Fruit fly (Drosophila melanogaster) whole organism, embryonic: ENCODE data around the gene CG43638.
A peak's percentile ranks its signal among the peaks of the same experiment; 100 is the strongest.

Experiments used
- Abd-B ChIP-seq: fragments of 200-800 bp; sonication (Bioruptor generic); optimal IDR thresholded peaks from 2 replicates; lab custom pipeline; 2018; ENCODE audit warnings: missing biosample characterization, mild to moderate bottlenecking, missing genetic modification characterization, moderate library complexity
- B-H2 ChIP-seq: fragments of 200-800 bp; sonication (Bioruptor generic); optimal IDR thresholded peaks from 2 replicates; lab custom pipeline; 2018; ENCODE audit warnings: missing biosample characterization, mild to moderate bottlenecking, missing genetic modification characterization
- CG10959 ChIP-seq: fragments of 200-800 bp; sonication (Bioruptor generic); IDR thresholded peaks from 2 replicates; pipeline ENCODE4 v1.3.6; 2022; ENCODE audit warnings: missing biosample characterization, missing genetic modification characterization
- CG10979 ChIP-seq: fragments of 200-800 bp; sonication (Bioruptor generic); optimal IDR thresholded peaks from 2 replicates; lab custom pipeline; 2018; ENCODE audit warnings: missing biosample characterization, mild to moderate bottlenecking, missing genetic modification characterization, moderate library complexity
- CG11398 ChIP-seq: fragments of 200-800 bp; sonication (Bioruptor generic); optimal IDR thresholded peaks from 2 replicates; lab custom pipeline; 2016; ENCODE audit warnings: missing biosample characterization, missing genetic modification characterization
- CG15479 ChIP-seq: fragments of 200-800 bp; sonication (Bioruptor generic); optimal IDR thresholded peaks from 3 replicates; lab custom pipeline; 2019; ENCODE audit warnings: missing biosample characterization, mild to moderate bottlenecking, missing genetic modification characterization, moderate library complexity
- CG1647 ChIP-seq: fragments of 200-800 bp; sonication (Bioruptor generic); optimal IDR thresholded peaks from 3 replicates; lab custom pipeline; 2016; ENCODE audit warnings: missing biosample characterization, missing genetic modification characterization
- CG16815 ChIP-seq: fragments of 200-800 bp; sonication (Bioruptor generic); optimal IDR thresholded peaks from 3 replicates; lab custom pipeline; 2017; ENCODE audit warnings: missing biosample characterization, mild to moderate bottlenecking, missing genetic modification characterization
- CG16863 ChIP-seq: fragments of 200-800 bp; sonication (Bioruptor generic); optimal IDR thresholded peaks from 3 replicates; lab custom pipeline; 2016; ENCODE audit warnings: missing biosample characterization, missing genetic modification characterization
- CG2120 ChIP-seq: fragments of 200-800 bp; sonication (Bioruptor generic); optimal IDR thresholded peaks from 3 replicates; lab custom pipeline; 2016; ENCODE audit warnings: missing biosample characterization, missing genetic modification characterization
- CG2678 ChIP-seq: fragments of 200-800 bp; sonication (Bioruptor generic); optimal IDR thresholded peaks from 3 replicates; lab custom pipeline; 2019; ENCODE audit warnings: missing biosample characterization, mild to moderate bottlenecking, missing genetic modification characterization, moderate library complexity
- CG32532 ChIP-seq: fragments of 200-800 bp; sonication (Bioruptor generic); IDR thresholded peaks from 2 replicates; pipeline ENCODE4 v1.3.6; 2022; ENCODE audit warnings: missing biosample characterization, missing genetic modification characterization
- CG3281 ChIP-seq: fragments of 200-800 bp; sonication (Bioruptor generic); optimal IDR thresholded peaks from 3 replicates; lab custom pipeline; 2017; ENCODE audit warnings: missing biosample characterization, mild to moderate bottlenecking, missing genetic modification characterization
- CG6654 ChIP-seq: fragments of 200-800 bp; sonication (Bioruptor generic); optimal IDR thresholded peaks from 2 replicates; lab custom pipeline; 2017; ENCODE audit warnings: missing biosample characterization, mild to moderate bottlenecking, missing genetic modification characterization
- CG7357 ChIP-seq: fragments of 200-800 bp; sonication (Bioruptor generic); IDR thresholded peaks from 3 replicates; pipeline ENCODE4 v1.3.6; 2022; ENCODE audit warnings: missing biosample characterization, missing genetic modification characterization
- CG8281 ChIP-seq: fragments of 200-800 bp; sonication (Bioruptor generic); optimal IDR thresholded peaks from 2 replicates; lab custom pipeline; 2018; ENCODE audit warnings: missing biosample characterization, mild to moderate bottlenecking, missing genetic modification characterization, moderate library complexity
- CHES-1-like ChIP-seq: fragments of 200-800 bp; sonication (Bioruptor generic); optimal IDR thresholded peaks from 2 replicates; lab custom pipeline; 2016; ENCODE audit warnings: missing biosample characterization, missing genetic modification characterization
- CkIIα-i1 ChIP-seq: fragments of 200-800 bp; sonication (Bioruptor generic); IDR thresholded peaks from 2 replicates; pipeline ENCODE4 v1.3.6; 2022; ENCODE audit warnings: missing biosample characterization, missing genetic modification characterization
- D19B ChIP-seq: fragments of 200-800 bp; sonication (Bioruptor generic); optimal IDR thresholded peaks from 2 replicates; lab custom pipeline; 2017; ENCODE audit warnings: missing biosample characterization, mild to moderate bottlenecking, missing genetic modification characterization
- Dek ChIP-seq: fragments of 200-800 bp; sonication (Bioruptor generic); optimal IDR thresholded peaks from 3 replicates; lab custom pipeline; 2019; ENCODE audit warnings: missing biosample characterization, mild to moderate bottlenecking, missing genetic modification characterization, moderate library complexity
- Dip3 ChIP-seq: fragments of 200-800 bp; sonication (Bioruptor generic); optimal IDR thresholded peaks from 3 replicates; lab custom pipeline; 2016; ENCODE audit warnings: missing biosample characterization, missing genetic modification characterization
- Dll ChIP-seq: fragments of 200-800 bp; sonication (Bioruptor generic); IDR thresholded peaks from 4 replicates; pipeline ENCODE4 v1.3.6; 2022; ENCODE audit warnings: missing biosample characterization, missing genetic modification characterization; ENCODE audit not compliant: partially characterized antibody
- Ets65A ChIP-seq: fragments of 200-800 bp; sonication (Bioruptor generic); peaks from one replicate; lab custom pipeline; 2016; ENCODE audit warnings: missing biosample characterization, missing genetic modification characterization
- Ets97D ChIP-seq: fragments of 200-800 bp; sonication (Bioruptor generic); optimal IDR thresholded peaks from 3 replicates; lab custom pipeline; 2016; ENCODE audit warnings: missing biosample characterization, missing genetic modification characterization
- GATAe ChIP-seq: fragments of 200-800 bp; sonication (Bioruptor generic); conservative IDR thresholded peaks from 2 replicates; pipeline ENCODE4 v1.3.6; 2022; ENCODE audit warnings: missing biosample characterization, missing genetic modification characterization
- Hmr ChIP-seq: fragments of 200-800 bp; sonication (Bioruptor generic); optimal IDR thresholded peaks from 3 replicates; lab custom pipeline; 2017; ENCODE audit warnings: mild to moderate bottlenecking, missing biosample characterization, missing genetic modification reagents, missing genetic modification characterization
- Hr39 ChIP-seq: fragments of >200 bp; optimal IDR thresholded peaks from 2 replicates; lab custom pipeline; 2017
- Kr ChIP-seq: fragments of 200-800 bp; sonication (Bioruptor generic); optimal IDR thresholded peaks from 2 replicates; lab custom pipeline; 2017; ENCODE audit warnings: missing biosample characterization, mild to moderate bottlenecking, missing genetic modification characterization
- Med ChIP-seq: fragments of 200-800 bp; sonication (Bioruptor generic); peaks from one replicate; lab custom pipeline; 2016; ENCODE audit warnings: missing biosample characterization, missing genetic modification characterization, mild to moderate bottlenecking, inconsistent platforms, moderate library complexity
- Meics ChIP-seq: fragments of 200-800 bp; sonication (Bioruptor generic); optimal IDR thresholded peaks from 2 replicates; lab custom pipeline; 2017; ENCODE audit warnings: missing biosample characterization, mild to moderate bottlenecking, missing genetic modification characterization
- Mrtf ChIP-seq: fragments of 200-800 bp; sonication (Bioruptor generic); IDR thresholded peaks from 3 replicates; pipeline ENCODE4 v1.3.6; 2022; ENCODE audit warnings: missing biosample characterization, missing genetic modification characterization
- Side ChIP-seq: fragments of 200-800 bp; sonication (Bioruptor generic); optimal IDR thresholded peaks from 2 replicates; lab custom pipeline; 2016; ENCODE audit warnings: missing biosample characterization, missing genetic modification characterization
- Sox102F ChIP-seq: fragments of 200-800 bp; sonication (Bioruptor generic); optimal IDR thresholded peaks from 2 replicates; lab custom pipeline; 2018; ENCODE audit warnings: missing biosample characterization, mild to moderate bottlenecking, missing genetic modification characterization, moderate library complexity
- Spps ChIP-seq: fragments of 200-800 bp; sonication (Bioruptor generic); optimal IDR thresholded peaks from 2 replicates; lab custom pipeline; 2018; ENCODE audit warnings: missing biosample characterization, mild to moderate bottlenecking, missing genetic modification characterization
- Ssrp ChIP-seq: fragments of 200-800 bp; sonication (Bioruptor generic); optimal IDR thresholded peaks from 2 replicates; lab custom pipeline; 2018; ENCODE audit warnings: missing biosample characterization, mild to moderate bottlenecking, missing genetic modification characterization, moderate library complexity
- az2 ChIP-seq: fragments of 200-800 bp; sonication (Bioruptor generic); optimal IDR thresholded peaks from 3 replicates; lab custom pipeline; 2016; ENCODE audit warnings: missing biosample characterization, missing genetic modification characterization
- btn ChIP-seq: fragments of 200-800 bp; sonication (Bioruptor generic); optimal IDR thresholded peaks from 2 replicates; lab custom pipeline; 2016; ENCODE audit warnings: missing biosample characterization, missing genetic modification characterization
- cas ChIP-seq: fragments of 200-800 bp; sonication (Bioruptor generic); IDR thresholded peaks from 2 replicates; pipeline ENCODE4 v1.3.6; 2022; ENCODE audit warnings: missing biosample characterization, missing genetic modification characterization
- caup ChIP-seq: fragments of 200-800 bp; sonication (Bioruptor generic); optimal IDR thresholded peaks from 3 replicates; lab custom pipeline; 2017; ENCODE audit warnings: missing biosample characterization, mild to moderate bottlenecking, missing genetic modification characterization, moderate library complexity; ENCODE audit not compliant: severe bottlenecking
- chif ChIP-seq, 2 experiments: fragments of 200-800 bp; sonication (Bioruptor generic); optimal IDR thresholded peaks; 3 replicates each; lab custom pipeline; 2016; ENCODE audit warnings: missing biosample characterization in 2 of 2, missing genetic modification characterization in 2 of 2
- croc ChIP-seq: fragments of 200-800 bp; sonication (Bioruptor generic); conservative IDR thresholded peaks from 3 replicates; pipeline ENCODE4 v1.3.6; 2022; ENCODE audit warnings: missing biosample characterization, missing genetic modification characterization
- danr ChIP-seq: fragments of 200-800 bp; sonication (Bioruptor generic); IDR thresholded peaks from 2 replicates; pipeline ENCODE4 v1.3.6; 2022; ENCODE audit warnings: missing biosample characterization, missing genetic modification characterization
- dysf ChIP-seq: fragments of 200-800 bp; sonication (Bioruptor generic); IDR thresholded peaks from 3 replicates; pipeline ENCODE4 v1.3.6; 2022; ENCODE audit warnings: missing biosample characterization, missing genetic modification characterization
- fd3F ChIP-seq: fragments of 200-800 bp; sonication (Bioruptor generic); optimal IDR thresholded peaks from 2 replicates; lab custom pipeline; 2018; ENCODE audit warnings: missing biosample characterization, mild to moderate bottlenecking, missing genetic modification characterization, moderate library complexity
- kay ChIP-seq: fragments of 200-800 bp; sonication (Bioruptor generic); optimal IDR thresholded peaks from 2 replicates; lab custom pipeline; 2016; ENCODE audit warnings: missing biosample characterization, missing genetic modification characterization
- pros ChIP-seq: fragments of 200-800 bp; sonication (Bioruptor generic); optimal IDR thresholded peaks from 3 replicates; lab custom pipeline; 2019; ENCODE audit warnings: missing biosample characterization, mild to moderate bottlenecking, missing genetic modification characterization, moderate library complexity
- row ChIP-seq: fragments of 200-800 bp; sonication (Bioruptor generic); IDR thresholded peaks from 3 replicates; pipeline ENCODE4 v1.3.6; 2022; ENCODE audit warnings: missing biosample characterization, missing genetic modification characterization
- scrt ChIP-seq: fragments of 200-800 bp; sonication (Bioruptor generic); optimal IDR thresholded peaks from 2 replicates; lab custom pipeline; 2018; ENCODE audit warnings: missing biosample characterization, mild to moderate bottlenecking, missing genetic modification characterization, moderate library complexity
- sug ChIP-seq: fragments of 200-800 bp; optimal IDR thresholded peaks from 2 replicates; lab custom pipeline; 2019; ENCODE audit warnings: missing biosample characterization, mild to moderate bottlenecking, missing genetic modification characterization, moderate library complexity
- tll ChIP-seq, 2 experiments: fragments of 200-800 bp in 1 of 2; fragments of >200 bp in 1 of 2; sonication (Bioruptor generic) in 1 of 2; optimal IDR thresholded peaks; 2 replicates each; lab custom pipeline; 2017 to 2019; ENCODE audit warnings: missing biosample characterization in 2 of 2, missing genetic modification characterization in 2 of 2, mild to moderate bottlenecking in 1 of 2, moderate library complexity in 1 of 2
- trh ChIP-seq: fragments of 200-800 bp; sonication (Bioruptor generic); optimal IDR thresholded peaks from 2 replicates; lab custom pipeline; 2016; ENCODE audit warnings: missing biosample characterization, missing genetic modification characterization
- wor ChIP-seq: fragments of 200-800 bp; sonication (Bioruptor generic); IDR thresholded peaks from 2 replicates; pipeline ENCODE4 v1.3.6; 2022; ENCODE audit warnings: missing biosample characterization, missing genetic modification characterization

The CG43638 gene

dm6 chr3L:12083861-12084260 lies 39.5 kb downstream of the CG43638 start (continued):
- no peak for TF ChIP-seq fd3F
- TF ChIP-seq chif (GFP tag; optimal IDR thresholded peaks at IDR 0.05; lab: Kevin White, UChicago) = no peak
- TF ChIP-seq CG2678 (tag; lab: Kevin White, UChicago) = peak; percentile 60
- TF ChIP-seq croc (GFP tag; lab: Robert Waterston, UW) = no peak
- TF ChIP-seq CG10959 (GFP tag; lab: Robert Waterston, UW) = no peak
- TF ChIP-seq Side (GFP tag; lab: Kevin White, UChicago) = no peak
- TF ChIP-seq caup = peak; percentile 65
- no peak for TF ChIP-seq kay
- no peak for TF ChIP-seq Abd-B (GFP tag; lab: Kevin White, UChicago)
- no peak for TF ChIP-seq Hr39 (lab: Kevin White, UChicago)
- TF ChIP-seq trh (GFP tag; lab: Kevin White, UChicago) = no peak
- TF ChIP-seq dysf (GFP tag; lab: Robert Waterston, UW) = no peak
- no peak for TF ChIP-seq Mrtf (GFP tag; lab: Robert Waterston, UW)
- no peak for TF ChIP-seq CHES-1-like (GFP tag; lab: Kevin White, UChicago)
- peak; percentile 96 for TF ChIP-seq Kr (GFP tag; lab: Kevin White, UChicago)
- no peak for TF ChIP-seq CG1647
- no peak for TF ChIP-seq Dip3 (GFP tag; lab: Kevin White, UChicago)
- no peak for TF ChIP-seq az2 (GFP tag; lab: Kevin White, UChicago)
- peak; percentile 0 for TF ChIP-seq CG6654 (GFP tag; lab: Kevin White, UChicago)
- no peak for TF ChIP-seq CG15479 (GFP tag; lab: Kevin White, UChicago)
- no peak for TF ChIP-seq CkIIα-i1
- no peak for TF ChIP-seq B-H2 (GFP tag; lab: Kevin White, UChicago)
- peak; percentile 23; the same call in 1 of the 3 replicates for TF ChIP-seq row (GFP tag; lab: Robert Waterston, UW)
- TF ChIP-seq CG10979 (tag; lab: Kevin White, UChicago) = peak; percentile 68
- peak; percentile 3 for TF ChIP-seq sug
- TF ChIP-seq CG8281 (tag; lab: Kevin White, UChicago) = peak; percentile 79
- TF ChIP-seq Dll = no peak
- peak; percentile 36 for TF ChIP-seq Med (GFP tag; lab: Kevin White, UChicago)
- TF ChIP-seq Ets97D (GFP tag; lab: Kevin White, UChicago) = no peak
- TF ChIP-seq Ssrp (tag; lab: Kevin White, UChicago) = no peak
- no peak for TF ChIP-seq cas (GFP tag; lab: Robert Waterston, UW)
- TF ChIP-seq CG3281 (GFP tag; lab: Kevin White, UChicago) = peak; percentile 48
- no peak for TF ChIP-seq pros
- TF ChIP-seq Meics (GFP tag; lab: Kevin White, UChicago) = peak; percentile 16
- peak; percentile 35 for TF ChIP-seq Hmr
- peak; percentile 33 for TF ChIP-seq scrt (GFP tag; lab: Kevin White, UChicago)
- no peak for TF ChIP-seq CG2120 (GFP tag; lab: Kevin White, UChicago)
- no peak for TF ChIP-seq CG16815
- TF ChIP-seq CG32532 (GFP tag; lab: Robert Waterston, UW) = no peak
- no peak for TF ChIP-seq CG16863 (GFP tag; lab: Kevin White, UChicago)
- TF ChIP-seq danr = no peak
- TF ChIP-seq D19B = no peak
- peak; percentile 19 for TF ChIP-seq Dek (tag; lab: Kevin White, UChicago)
- no peak for TF ChIP-seq wor (GFP tag; lab: Robert Waterston, UW)
- no peak for TF ChIP-seq Ets65A (GFP tag; lab: Kevin White, UChicago)
- no peak for TF ChIP-seq CG11398 (GFP tag; lab: Kevin White, UChicago)
- TF ChIP-seq Sox102F = peak; percentile 36
- no peak for TF ChIP-seq tll (GFP tag; optimal IDR thresholded peaks at IDR 0.05; lab: Kevin White, UChicago)
- no peak for TF ChIP-seq GATAe (GFP tag; lab: Robert Waterston, UW)
- TF ChIP-seq CG7357 (GFP tag; lab: Robert Waterston, UW) = no peak
- peak; percentile 80 for TF ChIP-seq Spps (tag; lab: Kevin White, UChicago)
- no peak for TF ChIP-seq btn (GFP tag; lab: Kevin White, UChicago)
